Fruit fly (Drosophila melanogaster) whole organism, prepupa: ENCODE measurements around the gene CG14120.

Source experiments
- Blimp-1 ChIP-seq: fragments of 200-800 bp; sonication (Bioruptor generic); optimal IDR thresholded peaks from 3 replicates; lab custom pipeline; 2017; ENCODE audit warnings: missing biosample characterization, missing genetic modification characterization, mild to moderate bottlenecking, moderate library complexity, missing genetic modification reagents
- CG10631 ChIP-seq: fragments of 200-800 bp; sonication (Bioruptor generic); optimal IDR thresholded peaks from 2 replicates; lab custom pipeline; 2016; ENCODE audit warnings: missing biosample characterization, missing genetic modification characterization
- CG11294 ChIP-seq: fragments of 200-800 bp; sonication (Bioruptor generic); IDR thresholded peaks from 2 replicates; pipeline ENCODE4 v1.3.6; 2022; ENCODE audit warnings: missing biosample characterization, missing genetic modification characterization
- CG11762 ChIP-seq: fragments of 200-800 bp; sonication (Bioruptor generic); optimal IDR thresholded peaks from 3 replicates; lab custom pipeline; 2016; ENCODE audit warnings: missing biosample characterization, missing genetic modification characterization; ENCODE audit not compliant: insufficient read depth
- CG11902 ChIP-seq: fragments of 200-800 bp; sonication (Bioruptor generic); optimal IDR thresholded peaks from 3 replicates; lab custom pipeline; 2016; ENCODE audit warnings: missing biosample characterization, missing genetic modification characterization
- CG1621 ChIP-seq: fragments of 200-800 bp; sonication (Bioruptor generic); optimal IDR thresholded peaks from 3 replicates; lab custom pipeline; 2018; ENCODE audit warnings: missing biosample characterization, mild to moderate bottlenecking, missing genetic modification characterization
- CG3032 ChIP-seq: fragments of 200-800 bp; optimal IDR thresholded peaks from 2 replicates; lab custom pipeline; 2019; ENCODE audit warnings: missing biosample characterization, mild to moderate bottlenecking, missing genetic modification characterization, moderate library complexity
- CG31627 ChIP-seq: fragments of 200-800 bp; sonication (Bioruptor generic); optimal IDR thresholded peaks from 3 replicates; lab custom pipeline; 2016; ENCODE audit warnings: missing biosample characterization, missing genetic modification characterization
- CG32006 ChIP-seq: fragments of 200-800 bp; sonication (Bioruptor generic); optimal IDR thresholded peaks from 3 replicates; lab custom pipeline; 2017; ENCODE audit warnings: missing biosample characterization, mild to moderate bottlenecking, missing genetic modification characterization
- CG34406 ChIP-seq: fragments of 200-800 bp; sonication (Bioruptor generic); optimal IDR thresholded peaks from 3 replicates; lab custom pipeline; 2016; ENCODE audit warnings: missing biosample characterization, missing genetic modification characterization
- CG3919 ChIP-seq: fragments of 200-800 bp; sonication (Bioruptor generic); optimal IDR thresholded peaks from 3 replicates; lab custom pipeline; 2016; ENCODE audit warnings: missing biosample characterization, missing genetic modification characterization
- CG4318 ChIP-seq: fragments of 200-800 bp; sonication (Bioruptor generic); optimal IDR thresholded peaks from 3 replicates; lab custom pipeline; 2017; ENCODE audit warnings: missing biosample characterization, mild to moderate bottlenecking, missing genetic modification characterization
- CG6163 ChIP-seq: fragments of 200-800 bp; sonication (Bioruptor generic); IDR thresholded peaks from 3 replicates; pipeline ENCODE4 v1.3.6; 2022; ENCODE audit warnings: missing biosample characterization, missing genetic modification characterization
- CG6276 ChIP-seq: fragments of 200-800 bp; sonication (Bioruptor generic); optimal IDR thresholded peaks from 2 replicates; lab custom pipeline; 2017; ENCODE audit warnings: missing biosample characterization, mild to moderate bottlenecking, missing genetic modification characterization
- CG6792 ChIP-seq: fragments of 200-800 bp; sonication (Bioruptor generic); optimal IDR thresholded peaks from 3 replicates; lab custom pipeline; 2016; ENCODE audit warnings: missing biosample characterization, missing genetic modification characterization
- CG6808 ChIP-seq: fragments of 200-800 bp; sonication (Bioruptor generic); optimal IDR thresholded peaks from 3 replicates; lab custom pipeline; 2017; ENCODE audit warnings: missing biosample characterization, missing genetic modification characterization, mild to moderate bottlenecking, moderate library complexity, missing genetic modification reagents
- CG6854 ChIP-seq: fragments of 200-800 bp; sonication (Bioruptor generic); optimal IDR thresholded peaks from 2 replicates; lab custom pipeline; 2017; ENCODE audit warnings: missing biosample characterization, mild to moderate bottlenecking, missing genetic modification characterization
- CG8119 ChIP-seq: fragments of 200-800 bp; sonication (Bioruptor generic); IDR thresholded peaks from 3 replicates; pipeline ENCODE4 v1.3.6; 2022; ENCODE audit warnings: missing biosample characterization, missing genetic modification characterization
- CG8319 ChIP-seq: fragments of 200-800 bp; sonication (Bioruptor generic); optimal IDR thresholded peaks from 3 replicates; lab custom pipeline; 2016; ENCODE audit warnings: missing biosample characterization, missing genetic modification characterization
- CG9139 ChIP-seq: fragments of 200-800 bp; sonication (Bioruptor generic); optimal IDR thresholded peaks from 3 replicates; lab custom pipeline; 2017; ENCODE audit warnings: missing biosample characterization, mild to moderate bottlenecking, missing genetic modification characterization
- Eip75B ChIP-seq: fragments of 200-800 bp; sonication (Bioruptor generic); optimal IDR thresholded peaks from 3 replicates; lab custom pipeline; 2016; ENCODE audit warnings: missing biosample characterization, missing genetic modification characterization
- Eip78C ChIP-seq: fragments of 200-800 bp; sonication (Bioruptor generic); peaks from one replicate; lab custom pipeline; 2016; ENCODE audit warnings: missing biosample characterization, missing genetic modification characterization
- Eip93F ChIP-seq: fragments of 200-800 bp; sonication (Bioruptor generic); optimal IDR thresholded peaks from 2 replicates; lab custom pipeline; 2016; ENCODE audit warnings: missing biosample characterization, mild to moderate bottlenecking, missing genetic modification characterization
- Ets96B ChIP-seq: fragments of 200-800 bp; optimal IDR thresholded peaks from 2 replicates; lab custom pipeline; 2019; ENCODE audit warnings: missing biosample characterization, mild to moderate bottlenecking, missing genetic modification characterization, moderate library complexity
- Gug ChIP-seq: fragments of 200-800 bp; sonication (Bioruptor generic); IDR thresholded peaks from 2 replicates; pipeline ENCODE4 v1.3.6; 2022; ENCODE audit warnings: missing biosample characterization, missing genetic modification characterization
- Hr38 ChIP-seq: sonication (Bioruptor generic); optimal IDR thresholded peaks from 2 replicates; lab custom pipeline; 2016; ENCODE audit warnings: missing biosample characterization, missing genetic modification characterization
- Hr39 ChIP-seq: fragments of 200-800 bp; sonication (Bioruptor generic); optimal IDR thresholded peaks from 2 replicates; lab custom pipeline; 2016; ENCODE audit warnings: missing biosample characterization, missing genetic modification characterization
- Hr4 ChIP-seq: fragments of 200-800 bp; sonication (Bioruptor generic); optimal IDR thresholded peaks from 3 replicates; lab custom pipeline; 2016; ENCODE audit warnings: missing biosample characterization, missing genetic modification characterization
- Lpt ChIP-seq: fragments of 200-800 bp; sonication (Bioruptor generic); optimal IDR thresholded peaks from 3 replicates; lab custom pipeline; 2016; ENCODE audit warnings: missing biosample characterization, missing genetic modification characterization
- Met ChIP-seq: fragments of 200-800 bp; sonication (Bioruptor generic); optimal IDR thresholded peaks from 3 replicates; lab custom pipeline; 2016; ENCODE audit warnings: missing biosample characterization, missing genetic modification characterization
- Smox ChIP-seq: fragments of 200-800 bp; sonication (Bioruptor generic); optimal IDR thresholded peaks from 3 replicates; lab custom pipeline; 2016; ENCODE audit warnings: missing biosample characterization, missing genetic modification characterization
- Sox102F ChIP-seq: fragments of 200-800 bp; sonication (Bioruptor generic); optimal IDR thresholded peaks from 2 replicates; lab custom pipeline; 2016; ENCODE audit warnings: missing biosample characterization, mild to moderate bottlenecking, missing genetic modification characterization
- Sox14 ChIP-seq: fragments of 200-800 bp; sonication (Bioruptor generic); optimal IDR thresholded peaks from 3 replicates; lab custom pipeline; 2016; ENCODE audit warnings: missing biosample characterization, missing genetic modification characterization
- Sox15 ChIP-seq: fragments of 200-800 bp; sonication (Bioruptor generic); optimal IDR thresholded peaks from 3 replicates; lab custom pipeline; 2016; ENCODE audit warnings: missing biosample characterization, missing genetic modification characterization
- achi ChIP-seq: fragments of 200-800 bp; sonication (Bioruptor generic); optimal IDR thresholded peaks from 3 replicates; lab custom pipeline; 2016; ENCODE audit warnings: missing biosample characterization, missing genetic modification characterization
- acj6 ChIP-seq: fragments of 200-800 bp; sonication (Bioruptor generic); optimal IDR thresholded peaks from 3 replicates; lab custom pipeline; 2016; ENCODE audit warnings: missing biosample characterization, missing genetic modification characterization
- dac ChIP-seq: fragments of 200-800 bp; sonication (Bioruptor generic); optimal IDR thresholded peaks from 2 replicates; lab custom pipeline; 2017; ENCODE audit warnings: missing biosample characterization, mild to moderate bottlenecking, missing genetic modification characterization
- dsx ChIP-seq: fragments of 200-800 bp; optimal IDR thresholded peaks from 3 replicates; lab custom pipeline; 2019; ENCODE audit warnings: missing biosample characterization, mild to moderate bottlenecking, missing genetic modification characterization, moderate library complexity; ENCODE audit not compliant: poor library complexity, severe bottlenecking
- eg ChIP-seq: fragments of 200-800 bp; sonication (Bioruptor generic); IDR thresholded peaks from 3 replicates; pipeline ENCODE4 v1.3.6; 2022; ENCODE audit warnings: missing biosample characterization, missing genetic modification characterization
- esn ChIP-seq: fragments of 200-800 bp; sonication (Bioruptor generic); optimal IDR thresholded peaks from 2 replicates; lab custom pipeline; 2016; ENCODE audit warnings: missing biosample characterization, mild to moderate bottlenecking, missing genetic modification characterization, moderate library complexity
- fd59A ChIP-seq: fragments of 200-800 bp; sonication (Bioruptor generic); optimal IDR thresholded peaks from 2 replicates; lab custom pipeline; 2017; ENCODE audit warnings: missing biosample characterization, mild to moderate bottlenecking, missing genetic modification characterization, missing genetic modification reagents
- fd85E ChIP-seq: fragments of 200-800 bp; sonication (Bioruptor generic); optimal IDR thresholded peaks from 3 replicates; lab custom pipeline; 2016; ENCODE audit warnings: missing biosample characterization, missing genetic modification characterization
- fkh ChIP-seq: fragments of 200-800 bp; sonication (Bioruptor generic); optimal IDR thresholded peaks from 3 replicates; lab custom pipeline; 2017; ENCODE audit warnings: missing biosample characterization, mild to moderate bottlenecking, missing genetic modification characterization, moderate library complexity
- lz ChIP-seq: fragments of 200-800 bp; sonication (Bioruptor generic); optimal IDR thresholded peaks from 3 replicates; lab custom pipeline; 2016; ENCODE audit warnings: missing biosample characterization, missing genetic modification characterization
- pdm3 ChIP-seq: fragments of 200-800 bp; sonication (Bioruptor generic); optimal IDR thresholded peaks from 3 replicates; lab custom pipeline; 2016; ENCODE audit warnings: missing biosample characterization, missing genetic modification characterization
- salr ChIP-seq, 2 experiments: fragments of 200-800 bp; sonication (Bioruptor generic); optimal IDR thresholded peaks; 3 replicates each; lab custom pipeline; 2016 to 2018; ENCODE audit warnings: missing biosample characterization in 2 of 2, missing genetic modification characterization in 2 of 2, mild to moderate bottlenecking in 1 of 2
- spab ChIP-seq: fragments of 200-800 bp; sonication (Bioruptor generic); optimal IDR thresholded peaks from 2 replicates; lab custom pipeline; 2017; ENCODE audit warnings: missing biosample characterization, mild to moderate bottlenecking, missing genetic modification characterization, missing genetic modification reagents
- ss ChIP-seq, 2 experiments: fragments of 200-800 bp; sonication (Bioruptor generic); optimal IDR thresholded peaks; 2 replicates in 1 of 2; 3 replicates in 1 of 2; lab custom pipeline; 2017 to 2018; ENCODE audit warnings: mild to moderate bottlenecking in 2 of 2, missing biosample characterization in 2 of 2, missing genetic modification characterization in 2 of 2, moderate library complexity in 1 of 2
- svp ChIP-seq: fragments of 200-800 bp; sonication (Bioruptor generic); peaks from one replicate; lab custom pipeline; 2016; ENCODE audit warnings: missing biosample characterization, missing genetic modification characterization
- topi ChIP-seq: fragments of 200-800 bp; sonication (Bioruptor generic); optimal IDR thresholded peaks from 3 replicates; lab custom pipeline; 2016; ENCODE audit warnings: missing biosample characterization, missing genetic modification characterization
- vri ChIP-seq: fragments of 200-800 bp; sonication (Bioruptor generic); optimal IDR thresholded peaks from 3 replicates; lab custom pipeline; 2016; ENCODE audit warnings: missing biosample characterization, mild to moderate bottlenecking, missing genetic modification characterization

CG14120 gene

DNA sequence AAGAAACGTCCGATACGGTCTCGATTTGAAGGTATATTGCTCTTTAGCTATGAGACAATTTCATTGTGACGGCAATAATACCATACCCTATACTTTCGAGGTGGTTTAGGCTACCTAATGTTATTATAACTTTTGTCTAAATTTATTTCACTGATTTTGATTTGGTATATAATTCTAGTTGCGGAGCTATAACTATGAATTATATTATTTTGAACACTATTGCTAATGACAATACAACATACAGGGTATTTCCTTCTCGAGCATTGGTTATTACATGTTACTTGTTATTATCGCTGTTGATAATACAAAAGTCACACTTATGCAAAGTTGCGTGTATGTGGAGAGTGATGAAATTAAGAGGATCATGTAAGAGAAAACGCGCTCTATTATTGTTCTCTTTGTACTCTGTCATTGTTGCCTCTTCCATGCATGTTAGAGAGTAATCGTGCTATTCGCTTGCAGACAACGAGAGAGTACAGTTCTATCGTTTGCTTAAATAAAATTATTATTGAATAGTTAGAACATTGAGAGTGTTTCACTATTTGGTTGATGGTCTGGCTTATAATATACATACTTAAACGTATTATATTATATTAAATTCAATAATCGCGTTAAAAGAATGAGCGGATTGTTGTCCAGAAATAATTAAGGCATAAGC, 28.9 kb downstream of the CG14120 start, which contains the start of gene CG32115:
Gene CG32115, minus strand, starts transcription at position 38 of the 658 bp plus-strand sequence.
- TF ChIP-seq Smox (GFP tag; lab: Kevin White, UChicago) (peak; percentile 95), Sox14 (GFP tag; lab: Kevin White, UChicago) (peak; percentile 97), CG10631 (GFP tag; lab: Kevin White, UChicago) (peak; percentile 93), CG6163 (GFP tag; lab: Robert Waterston, UW) (peak; percentile 98), Eip93F (GFP tag; lab: Kevin White, UChicago) (peak; percentile 89), fd85E (peak; percentile 73), Eip78C (GFP tag; lab: Kevin White, UChicago) (peak; percentile 99), eg (GFP tag; lab: Robert Waterston, UW) (peak; percentile 97), Lpt (GFP tag; lab: Kevin White, UChicago) (peak; percentile 89), CG9139 (GFP tag; lab: Kevin White, UChicago) (peak; percentile 74), fd59A (peak; percentile 85), dac (peak; percentile 56), CG1621 (tag; lab: Kevin White, UChicago) (peak; percentile 90), Gug (GFP tag; lab: Robert Waterston, UW) (peak; percentile 97), fkh (GFP tag; lab: Kevin White, UChicago) (peak; percentile 75), dsx (peak; percentile 93), CG4318 (GFP tag; lab: Kevin White, UChicago) (peak; percentile 89), CG6792 (peak; percentile 93), svp (GFP tag; lab: Kevin White, UChicago) (peak; percentile 98), salr (GFP tag; optimal IDR thresholded peaks at IDR 0.05; lab: Kevin White, UChicago) (peak; percentile 89 to 91), Blimp-1 (GFP tag; lab: Kevin White, UChicago) (peak; percentile 86), CG11902 (GFP tag; lab: Kevin White, UChicago) (peak; percentile 96), Hr4 (GFP tag; lab: Kevin White, UChicago) (peak; percentile 96), topi (GFP tag; lab: Kevin White, UChicago) (peak; percentile 97), vri (peak; percentile 99), CG3032 (tag; lab: Kevin White, UChicago) (peak; percentile 95), CG8119 (peak; percentile 95), pdm3 (GFP tag; lab: Kevin White, UChicago) (peak; percentile 96), CG11762 (GFP tag; lab: Kevin White, UChicago) (peak; percentile 94), acj6 (GFP tag; lab: Kevin White, UChicago) (peak; percentile 96), Ets96B (tag; lab: Kevin White, UChicago) (peak; percentile 95), CG32006 (peak; percentile 95), esn (GFP tag; lab: Kevin White, UChicago) (peak; percentile 97), CG31627 (GFP tag; lab: Kevin White, UChicago) (peak; percentile 96), lz (GFP tag; lab: Kevin White, UChicago) (peak; percentile 94), ss (GFP tag; optimal IDR thresholded peaks at IDR 0.05; lab: Kevin White, UChicago) (peak; percentile 76 to 93), CG11294 (GFP tag; lab: Robert Waterston, UW) (peak; percentile 95), CG8319 (GFP tag; lab: Kevin White, UChicago) (peak; percentile 91), achi (GFP tag; lab: Kevin White, UChicago) (peak; percentile 94), Sox15 (GFP tag; lab: Kevin White, UChicago) (peak; percentile 91), CG6854 (GFP tag; lab: Kevin White, UChicago) (no peak), Sox102F (peak; percentile 95), CG3919 (GFP tag; lab: Kevin White, UChicago) (peak; percentile 95), Met (GFP tag; lab: Kevin White, UChicago) (peak; percentile 96), Eip75B (GFP tag; lab: Kevin White, UChicago) (peak; percentile 93), Hr38 (GFP tag; lab: Kevin White, UChicago) (no peak), CG6276 (GFP tag; lab: Kevin White, UChicago) (peak; percentile 84), Hr39 (GFP tag; lab: Kevin White, UChicago) (peak; percentile 96), CG6808 (GFP tag; lab: Kevin White, UChicago) (peak; percentile 81), spab (GFP tag; lab: Kevin White, UChicago) (peak; percentile 78), CG34406 (GFP tag; lab: Kevin White, UChicago) (peak; percentile 94)
